Worm (Caenorhabditis elegans) whole organism, late embryonic: ENCODE data around the gene K08F4.12.

ENCODE experiments used
- ceh-18 ChIP-seq: sonication (generic microtip); optimal IDR thresholded peaks from 2 replicates; lab custom pipeline; 2016; ENCODE audit warnings: missing genetic modification characterization, missing compliant biosample characterization
- ceh-19 ChIP-seq: fragments of 200-800 bp; sonication (Bioruptor generic); optimal IDR thresholded peaks from 2 replicates; lab custom pipeline; 2018; ENCODE audit warnings: mild to moderate bottlenecking, missing genetic modification characterization, missing compliant biosample characterization
- elt-4 ChIP-seq: sonication (generic microtip); optimal IDR thresholded peaks from 2 replicates; lab custom pipeline; 2016; ENCODE audit warnings: missing genetic modification characterization, missing compliant biosample characterization
- hlh-6 ChIP-seq: sonication (generic microtip); optimal IDR thresholded peaks from 2 replicates; lab custom pipeline; 2016; ENCODE audit warnings: missing genotype, missing genetic modification characterization, missing compliant biosample characterization
- pat-9 ChIP-seq: fragments of 200-800 bp; sonication (Bioruptor generic); optimal IDR thresholded peaks from 2 replicates; lab custom pipeline; 2018; ENCODE audit warnings: mild to moderate bottlenecking, missing genetic modification characterization, moderate library complexity, missing compliant biosample characterization
- pqm-1 ChIP-seq: sonication (generic microtip); optimal IDR thresholded peaks from 2 replicates; lab custom pipeline; 2016; ENCODE audit warnings: missing genetic modification characterization, missing compliant biosample characterization
- unc-42 ChIP-seq: sonication (generic microtip); optimal IDR thresholded peaks from 2 replicates; lab custom pipeline; 2016; ENCODE audit warnings: missing genotype, missing genetic modification characterization, missing compliant biosample characterization
- unc-55 ChIP-seq: sonication (generic microtip); optimal IDR thresholded peaks from 2 replicates; lab custom pipeline; 2017; ENCODE audit warnings: missing biosample characterization, missing genetic modification reagents, missing genetic modification characterization

DNA sequence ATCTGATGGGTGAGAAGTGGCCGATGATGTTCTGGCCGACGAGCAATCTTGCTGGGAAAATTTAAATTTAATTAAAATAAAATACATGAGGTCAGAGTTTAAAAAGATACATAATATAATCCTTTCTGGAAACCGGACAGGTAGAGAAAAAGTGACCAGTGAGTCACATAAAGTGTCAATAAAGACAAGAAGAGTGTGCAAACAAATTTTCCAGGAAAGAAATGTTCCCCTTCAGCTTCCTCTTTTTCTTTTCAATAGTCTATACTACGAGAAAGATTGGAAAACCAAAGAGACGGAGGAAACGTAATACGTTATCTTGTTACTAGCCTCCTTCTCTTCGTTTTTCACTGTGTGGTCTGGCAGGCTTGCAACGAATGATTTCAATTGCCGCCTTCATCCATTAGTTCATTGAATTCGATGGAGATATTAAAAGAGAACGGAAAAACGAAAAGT is 12.7 kb downstream of the K08F4.12 start, which contains the start of gene tsp-12:
- TF ChIP-seq pqm-1 (tag; lab: Kevin White, UChicago) (no peak), elt-4 (no peak), hlh-6 (no peak), ceh-19 (GFP tag; lab: Kevin White, UChicago) (no peak), unc-55 (GFP tag; lab: Kevin White, UChicago) (no peak), pat-9 (tag; lab: Kevin White, UChicago) (no peak), ceh-18 (tag; lab: Kevin White, UChicago) (no peak), unc-42 (tag; lab: Kevin White, UChicago) (peak; percentile 29)
